Worm (Caenorhabditis elegans) whole organism, L1 larva: Measurements from ENCODE around the gene D1044.4.
A peak's percentile ranks its signal among the peaks of the same experiment; 100 is the strongest.

Source experiments
- C16A3.4 ChIP-seq: fragments of 150-350 bp; optimal IDR thresholded peaks from 2 replicates; lab custom pipeline; 2014; ENCODE audit warnings: missing biosample characterization, missing genetic modification characterization
- C34B4.2 ChIP-seq: sonication (generic microtip); optimal IDR thresholded peaks from 2 replicates; lab custom pipeline; 2017; ENCODE audit warnings: mild to moderate bottlenecking, missing genetic modification characterization, missing compliant biosample characterization
- Y116A8C.19 ChIP-seq: sonication (generic microtip); optimal IDR thresholded peaks from 2 replicates; lab custom pipeline; 2016; ENCODE audit warnings: missing compliant biosample characterization, missing genetic modification characterization, borderline replicate concordance
- aha-1 ChIP-seq: fragments of 150-350 bp; optimal IDR thresholded peaks from 2 replicates; lab custom pipeline; 2014; ENCODE audit warnings: missing biosample characterization, missing genetic modification characterization
- alr-1 ChIP-seq: fragments of 200-800 bp; sonication (Bioruptor generic); optimal IDR thresholded peaks from 2 replicates; lab custom pipeline; 2018; ENCODE audit warnings: borderline replicate concordance, mild to moderate bottlenecking, missing genetic modification characterization, missing compliant biosample characterization
- blmp-1 ChIP-seq: fragments of 150-350 bp; optimal IDR thresholded peaks from 2 replicates; lab custom pipeline; 2014; ENCODE audit warnings: missing biosample characterization, missing genetic modification characterization
- ceh-8 ChIP-seq: fragments of 200-800 bp; sonication (Bioruptor generic); optimal IDR thresholded peaks from 2 replicates; lab custom pipeline; 2018; ENCODE audit warnings: mild to moderate bottlenecking, missing genetic modification characterization, moderate library complexity, missing compliant biosample characterization
- ceh-82 ChIP-seq, 3 experiments: fragments of 150-350 bp in 1 of 3; sonication (generic microtip) in 2 of 3; optimal IDR thresholded peaks; 2 replicates each; lab custom pipeline; 2014 to 2017; ENCODE audit warnings: missing biosample characterization in 3 of 3, missing genetic modification characterization in 3 of 3
- ceh-90 ChIP-seq: sonication (generic microtip); optimal IDR thresholded peaks from 2 replicates; lab custom pipeline; 2016; ENCODE audit warnings: missing genetic modification characterization, missing compliant biosample characterization
- dsc-1 ChIP-seq: sonication (generic microtip); optimal IDR thresholded peaks from 2 replicates; lab custom pipeline; 2016; ENCODE audit warnings: mild to moderate bottlenecking, missing genetic modification characterization, missing compliant biosample characterization
- efl-3 ChIP-seq: fragments of 200-800 bp; sonication (Bioruptor generic); optimal IDR thresholded peaks from 2 replicates; lab custom pipeline; 2018; ENCODE audit warnings: mild to moderate bottlenecking, missing genetic modification characterization, missing compliant biosample characterization
- egl-27 ChIP-seq, 2 experiments: fragments of 150-350 bp in 1 of 2; sonication (generic microtip); optimal IDR thresholded peaks; 3 replicates each; lab custom pipeline; 2017 to 2018; ENCODE audit warnings: missing biosample characterization in 2 of 2, missing genetic modification characterization in 2 of 2, missing genetic modification reagents in 2 of 2
- elt-2 ChIP-seq: sonication (generic microtip); optimal IDR thresholded peaks from 2 replicates; lab custom pipeline; 2016; ENCODE audit warnings: missing genetic modification characterization, mild to moderate bottlenecking, inconsistent platforms, missing compliant biosample characterization, missing genetic modification reagents
- elt-3 ChIP-seq, 6 experiments: fragments of 150-350 bp in 1 of 6; sonication (generic microtip); optimal IDR thresholded peaks; 2 replicates each; lab custom pipeline; 2017 to 2018; ENCODE audit warnings: missing biosample characterization in 6 of 6, missing genetic modification characterization in 6 of 6, inconsistent platforms in 1 of 6
- fkh-10 ChIP-seq: sonication (generic microtip); optimal IDR thresholded peaks from 2 replicates; lab custom pipeline; 2017; ENCODE audit warnings: missing biosample characterization, missing genetic modification reagents, missing genetic modification characterization
- fkh-4 ChIP-seq: sonication (generic microtip); optimal IDR thresholded peaks from 2 replicates; lab custom pipeline; 2016; ENCODE audit warnings: missing compliant biosample characterization, missing genetic modification characterization, borderline replicate concordance
- fkh-8 ChIP-seq: sonication (generic microtip); optimal IDR thresholded peaks from 2 replicates; lab custom pipeline; 2016; ENCODE audit warnings: mild to moderate bottlenecking, missing genetic modification characterization, missing compliant biosample characterization
- fos-1 ChIP-seq: fragments of 150-350 bp; optimal IDR thresholded peaks from 2 replicates; lab custom pipeline; 2014; ENCODE audit warnings: missing biosample characterization, missing genetic modification characterization
- hlh-17 ChIP-seq: fragments of 200-800 bp; sonication (Bioruptor generic); optimal IDR thresholded peaks from 2 replicates; lab custom pipeline; 2018; ENCODE audit warnings: missing genetic modification characterization, mild to moderate bottlenecking, missing compliant biosample characterization, moderate library complexity, borderline replicate concordance
- hpl-2 ChIP-seq: fragments of 150-350 bp; optimal IDR thresholded peaks from 2 replicates; lab custom pipeline; 2014; ENCODE audit warnings: missing biosample characterization, missing genetic modification reagents, missing genetic modification characterization
- irx-1 ChIP-seq: sonication (generic microtip); optimal IDR thresholded peaks from 2 replicates; lab custom pipeline; 2016; ENCODE audit warnings: missing genetic modification characterization, missing compliant biosample characterization
- jun-1 ChIP-seq: fragments of 150-350 bp; optimal IDR thresholded peaks from 2 replicates; lab custom pipeline; 2014; ENCODE audit warnings: missing biosample characterization, missing genetic modification reagents, missing genetic modification characterization
- lin-13 ChIP-seq: fragments of 150-350 bp; optimal IDR thresholded peaks from 2 replicates; lab custom pipeline; 2014; ENCODE audit warnings: missing biosample characterization, missing genetic modification reagents, missing genetic modification characterization
- lin-15B ChIP-seq: fragments of 150-350 bp; sonication (generic microtip); optimal IDR thresholded peaks from 3 replicates; lab custom pipeline; 2014; ENCODE audit warnings: missing biosample characterization, missing genetic modification characterization
- lin-35 ChIP-seq, 2 experiments: fragments of 150-350 bp; optimal IDR thresholded peaks; 2 replicates each; lab custom pipeline; 2014; ENCODE audit warnings: missing biosample characterization in 2 of 2, missing genetic modification characterization in 2 of 2, missing genetic modification reagents in 2 of 2
- lin-39 ChIP-seq: fragments of 150-350 bp; optimal IDR thresholded peaks from 2 replicates; lab custom pipeline; 2014; ENCODE audit warnings: missing biosample characterization, missing genetic modification reagents, missing genetic modification characterization
- mab-9 ChIP-seq: fragments of 200-800 bp; sonication (Bioruptor generic); IDR thresholded peaks from 2 replicates; pipeline ENCODE4 v1.3.6; 2022; ENCODE audit warnings: missing genetic modification reagents, missing genetic modification characterization, missing compliant biosample characterization
- mdl-1 ChIP-seq, 2 experiments: fragments of 150-350 bp; optimal IDR thresholded peaks; 2 replicates each; lab custom pipeline; 2014 to 2017; ENCODE audit warnings: missing biosample characterization in 2 of 2, missing genetic modification characterization in 2 of 2, inconsistent platforms in 1 of 2
- mep-1 ChIP-seq: fragments of 150-350 bp; optimal IDR thresholded peaks from 2 replicates; lab custom pipeline; 2014; ENCODE audit warnings: missing biosample characterization, missing genetic modification characterization
- nhr-11 ChIP-seq: fragments of 150-350 bp; optimal IDR thresholded peaks from 2 replicates; lab custom pipeline; 2014; ENCODE audit warnings: missing biosample characterization, missing genetic modification characterization
- nhr-19 ChIP-seq: fragments of 200-800 bp; sonication (Bioruptor generic); conservative IDR thresholded peaks from 2 replicates; pipeline ENCODE4 v1.3.6; 2022; ENCODE audit warnings: missing genetic modification characterization, missing compliant biosample characterization
- nhr-28 ChIP-seq: fragments of 150-350 bp; optimal IDR thresholded peaks from 2 replicates; lab custom pipeline; 2014; ENCODE audit warnings: missing biosample characterization, missing genetic modification characterization
- nhr-47 ChIP-seq: sonication (generic microtip); optimal IDR thresholded peaks from 2 replicates; lab custom pipeline; 2016; ENCODE audit warnings: mild to moderate bottlenecking, missing genetic modification characterization, moderate library complexity, missing compliant biosample characterization
- nhr-71 ChIP-seq: sonication (generic microtip); optimal IDR thresholded peaks from 2 replicates; lab custom pipeline; 2016; ENCODE audit warnings: mild to moderate bottlenecking, missing genetic modification characterization, moderate library complexity, missing compliant biosample characterization
- nhr-77 ChIP-seq: fragments of 150-350 bp; optimal IDR thresholded peaks from 2 replicates; lab custom pipeline; 2014; ENCODE audit warnings: missing biosample characterization, missing genetic modification characterization
- nhr-85 ChIP-seq: sonication (generic microtip); peaks from one replicate; lab custom pipeline; 2016; ENCODE audit warnings: missing genetic modification characterization, inconsistent platforms, missing compliant biosample characterization
- nhr-90 ChIP-seq: sonication (generic microtip); optimal IDR thresholded peaks from 2 replicates; lab custom pipeline; 2016; ENCODE audit warnings: mild to moderate bottlenecking, missing genetic modification characterization, missing compliant biosample characterization; ENCODE audit not compliant: poor library complexity
- pag-3 ChIP-seq: sonication (generic microtip); optimal IDR thresholded peaks from 2 replicates; lab custom pipeline; 2017; ENCODE audit warnings: missing genetic modification characterization, mild to moderate bottlenecking, missing compliant biosample characterization, antibody characterized with exemption, borderline replicate concordance; ENCODE audit not compliant: insufficient read depth
- pqm-1 ChIP-seq: sonication (generic microtip); optimal IDR thresholded peaks from 3 replicates; lab custom pipeline; 2017; ENCODE audit warnings: missing biosample characterization, missing genetic modification characterization
- skn-1 ChIP-seq: fragments of 150-350 bp; optimal IDR thresholded peaks from 2 replicates; lab custom pipeline; 2014; ENCODE audit warnings: missing biosample characterization, missing genetic modification characterization
- sox-4 ChIP-seq: sonication (generic microtip); optimal IDR thresholded peaks from 2 replicates; lab custom pipeline; 2016; ENCODE audit warnings: missing genetic modification characterization, missing compliant biosample characterization
- sptf-1 ChIP-seq: fragments of 150-350 bp; optimal IDR thresholded peaks from 2 replicates; lab custom pipeline; 2014; ENCODE audit warnings: missing biosample characterization, missing genetic modification characterization
- swsn-7 ChIP-seq: sonication (generic microtip); optimal IDR thresholded peaks from 2 replicates; lab custom pipeline; 2016; ENCODE audit warnings: missing genetic modification characterization, missing compliant biosample characterization
- tbx-2 ChIP-seq: sonication (generic microtip); optimal IDR thresholded peaks from 2 replicates; lab custom pipeline; 2016; ENCODE audit warnings: missing genetic modification characterization, missing compliant biosample characterization
- unc-30 ChIP-seq: sonication (generic microtip); optimal IDR thresholded peaks from 2 replicates; lab custom pipeline; 2017; ENCODE audit warnings: missing biosample characterization, missing genetic modification characterization
- unc-62 ChIP-seq: fragments of 150-350 bp; optimal IDR thresholded peaks from 2 replicates; lab custom pipeline; 2014; ENCODE audit warnings: missing biosample characterization, missing genetic modification reagents, missing genetic modification characterization
- unc-86 ChIP-seq: sonication (generic microtip); optimal IDR thresholded peaks from 2 replicates; lab custom pipeline; 2016; ENCODE audit warnings: missing genetic modification characterization, missing compliant biosample characterization
- unc-98 ChIP-seq: fragments of 200-800 bp; sonication (Bioruptor generic); IDR thresholded peaks from 2 replicates; pipeline ENCODE4 v1.3.6; 2022; ENCODE audit warnings: missing genetic modification characterization, missing compliant biosample characterization
- vab-15 ChIP-seq: sonication (generic microtip); optimal IDR thresholded peaks from 2 replicates; lab custom pipeline; 2017; ENCODE audit warnings: missing genotype, mild to moderate bottlenecking, missing genetic modification characterization, missing compliant biosample characterization
- xbp-1 ChIP-seq: sonication (generic microtip); optimal IDR thresholded peaks from 2 replicates; lab custom pipeline; 2016; ENCODE audit warnings: missing genetic modification characterization, missing compliant biosample characterization
- ztf-4 ChIP-seq: fragments of 150-350 bp; optimal IDR thresholded peaks from 2 replicates; lab custom pipeline; 2014; ENCODE audit warnings: missing biosample characterization, missing genetic modification characterization

D1044.4 gene

ce11 chrIII:5564325-5564724, 42.5 kb upstream of the D1044.4 start:
- TF ChIP-seq sptf-1 = no peak
- TF ChIP-seq fkh-4 (tag; lab: Kevin White, UChicago) = no peak
- no peak for TF ChIP-seq blmp-1
- no peak for TF ChIP-seq nhr-28
- no peak for TF ChIP-seq nhr-77 (tag; lab: Kevin White, UChicago)
- TF ChIP-seq aha-1 (tag; lab: Kevin White, UChicago) = no peak
- no peak for TF ChIP-seq ztf-4 (tag; lab: Kevin White, UChicago)
- no peak for TF ChIP-seq lin-15B (tag; lab: Kevin White, UChicago)
- no peak for TF ChIP-seq pqm-1
- TF ChIP-seq swsn-7 (tag; lab: Kevin White, UChicago) = no peak
- no peak for TF ChIP-seq sox-4 (tag; lab: Kevin White, UChicago)
- no peak for TF ChIP-seq efl-3 (GFP tag; lab: Kevin White, UChicago)
- TF ChIP-seq nhr-19 (GFP tag; lab: Robert Waterston, UW) = no peak
- no peak for TF ChIP-seq ceh-90 (tag; lab: Kevin White, UChicago)
- no peak for TF ChIP-seq dsc-1
- TF ChIP-seq fos-1 (tag; lab: Kevin White, UChicago) = no peak

- TF ChIP-seq mdl-1 (tag; optimal IDR thresholded peaks at IDR 0.05; lab: Kevin White, UChicago) (peak in 1 of 2 experiments; percentile 25), xbp-1 (tag; lab: Kevin White, UChicago) (no peak), skn-1 (no peak), alr-1 (tag; lab: Kevin White, UChicago) (no peak), sptf-1 (no peak), nhr-71 (tag; lab: Kevin White, UChicago) (peak; percentile 69), lin-13 (GFP tag; lab: Kevin White, UChicago) (no peak), lin-35 (GFP tag; optimal IDR thresholded peaks at IDR 0.05; lab: Kevin White, UChicago) (no peak), egl-27 (tag; optimal IDR thresholded peaks at IDR 0.05; lab: Kevin White, UChicago) (no peak), C34B4.2 (tag; lab: Kevin White, UChicago) (no peak), nhr-77 (tag; lab: Kevin White, UChicago) (peak; percentile 51), fkh-10 (GFP tag; lab: Kevin White, UChicago) (no peak), C16A3.4 (tag; lab: Kevin White, UChicago) (no peak), jun-1 (tag; lab: Kevin White, UChicago) (no peak), ceh-8 (GFP tag; lab: Kevin White, UChicago) (no peak), elt-3 (tag; optimal IDR thresholded peaks at IDR 0.05; lab: Kevin White, UChicago) (no peak), ceh-82 (tag; optimal IDR thresholded peaks at IDR 0.05; lab: Kevin White, UChicago) (no peak), pag-3 (tag; lab: Kevin White, UChicago) (peak; percentile 97), elt-2 (tag; lab: Kevin White, UChicago) (no peak), nhr-85 (no peak), unc-86 (tag; lab: Kevin White, UChicago) (no peak), irx-1 (tag; lab: Kevin White, UChicago) (no peak), hpl-2 (no peak), mab-9 (no peak), mep-1 (peak; percentile 12), vab-15 (tag; lab: Kevin White, UChicago) (no peak), unc-62 (GFP tag; lab: Kevin White, UChicago) (no peak), Y116A8C.19 (tag; lab: Kevin White, UChicago) (no peak), lin-15B (tag; lab: Kevin White, UChicago) (no peak), dsc-1 (peak; percentile 69), unc-98 (GFP tag; lab: Robert Waterston, UW) (no peak), unc-30 (tag; lab: Kevin White, UChicago) (no peak), nhr-47 (no peak), fkh-8 (tag; lab: Kevin White, UChicago) (no peak), nhr-19 (GFP tag; lab: Robert Waterston, UW) (peak; percentile 39), nhr-90 (no peak), lin-39 (tag; lab: Kevin White, UChicago) (no peak), tbx-2 (peak; percentile 31), hlh-17 (GFP tag; lab: Kevin White, UChicago) (no peak), blmp-1 (peak; percentile 20), nhr-11 (no peak), swsn-7 (tag; lab: Kevin White, UChicago) (peak; percentile 15)
Observed at ce11 chrIII:5563680-5564079, 41.9 kb upstream of the D1044.4 start.
